Worm (Caenorhabditis elegans) whole organism, L4 larva: ENCODE data around the gene dhcr-7.

Experiments used
- F44E2.7 ChIP-seq: fragments of 200-800 bp; sonication (Bioruptor generic); IDR thresholded peaks from 2 replicates; pipeline ENCODE4 v2.1.2; 2022; ENCODE audit warnings: missing genetic modification characterization, missing compliant biosample characterization
- T26A8.4 ChIP-seq: fragments of 200-800 bp; sonication (Bioruptor generic); IDR thresholded peaks from 2 replicates; pipeline ENCODE4 v1.3.6; 2022; ENCODE audit warnings: missing genetic modification characterization, missing compliant biosample characterization
- ceh-28 ChIP-seq: fragments of 150-350 bp; optimal IDR thresholded peaks from 2 replicates; lab custom pipeline; 2014; ENCODE audit warnings: missing biosample characterization, missing genetic modification reagents, missing genetic modification characterization
- daf-16 ChIP-seq, 3 experiments: sonication (generic microtip); optimal IDR thresholded peaks; 2 replicates each; lab custom pipeline; 2016 to 2017; ENCODE audit warnings: missing genetic modification characterization in 3 of 3, missing genetic modification reagents in 3 of 3, mild to moderate bottlenecking in 2 of 3, missing compliant biosample characterization in 2 of 3, missing biosample characterization in 1 of 3, moderate library complexity in 1 of 3
- daf-8 ChIP-seq: fragments of 200-800 bp; sonication (Bioruptor generic); IDR thresholded peaks from 2 replicates; pipeline ENCODE4 v1.3.6; 2022; ENCODE audit warnings: missing genetic modification characterization, missing compliant biosample characterization
- dve-1 ChIP-seq: sonication (generic microtip); optimal IDR thresholded peaks from 2 replicates; lab custom pipeline; 2017; ENCODE audit warnings: antibody characterized with exemption, mild to moderate bottlenecking, missing genetic modification characterization, missing compliant biosample characterization; ENCODE audit not compliant: insufficient read depth
- jun-1 ChIP-seq: fragments of 150-350 bp; optimal IDR thresholded peaks from 2 replicates; lab custom pipeline; 2014; ENCODE audit warnings: missing biosample characterization, missing genetic modification reagents, missing genetic modification characterization
- lin-13 ChIP-seq: fragments of 150-350 bp; optimal IDR thresholded peaks from 2 replicates; lab custom pipeline; 2014; ENCODE audit warnings: missing biosample characterization, missing genetic modification reagents, missing genetic modification characterization
- lin-29 ChIP-seq: fragments of 200-800 bp; sonication (Bioruptor generic); IDR thresholded peaks from 2 replicates; pipeline ENCODE4 v1.3.6; 2022; ENCODE audit warnings: missing genetic modification reagents, missing genetic modification characterization, missing compliant biosample characterization
- nhr-102 ChIP-seq: sonication (generic microtip); optimal IDR thresholded peaks from 2 replicates; lab custom pipeline; 2016; ENCODE audit warnings: mild to moderate bottlenecking, missing genetic modification characterization, moderate library complexity, missing compliant biosample characterization
- nhr-11 ChIP-seq: fragments of 150-350 bp; optimal IDR thresholded peaks from 2 replicates; lab custom pipeline; 2014; ENCODE audit warnings: missing biosample characterization, missing genetic modification characterization
- nhr-25 ChIP-seq: sonication (generic microtip); optimal IDR thresholded peaks from 2 replicates; lab custom pipeline; 2017; ENCODE audit warnings: missing genetic modification characterization, mild to moderate bottlenecking, missing compliant biosample characterization, antibody characterized with exemption, moderate library complexity, borderline replicate concordance; ENCODE audit not compliant: insufficient read depth
- nhr-76 ChIP-seq: fragments of 150-350 bp; optimal IDR thresholded peaks from 2 replicates; lab custom pipeline; 2014; ENCODE audit warnings: missing biosample characterization, missing genetic modification characterization
- nhr-77 ChIP-seq: fragments of 150-350 bp; optimal IDR thresholded peaks from 2 replicates; lab custom pipeline; 2014; ENCODE audit warnings: missing biosample characterization, missing genetic modification characterization
- pqm-1 ChIP-seq: sonication (generic microtip); optimal IDR thresholded peaks from 2 replicates; lab custom pipeline; 2017; ENCODE audit warnings: missing biosample characterization, missing genetic modification characterization
- saeg-2 ChIP-seq: fragments of 200-800 bp; sonication (Bioruptor generic); IDR thresholded peaks from 2 replicates; pipeline ENCODE4 v1.3.6; 2022; ENCODE audit warnings: missing genetic modification reagents, missing genetic modification characterization, missing compliant biosample characterization
- set-16 ChIP-seq: fragments of 200-800 bp; sonication (Bioruptor generic); IDR thresholded peaks from 2 replicates; pipeline ENCODE4 v1.3.6; 2022; ENCODE audit warnings: missing genetic modification reagents, missing genetic modification characterization, missing compliant biosample characterization
- spr-1 ChIP-seq: sonication (generic microtip); optimal IDR thresholded peaks from 2 replicates; lab custom pipeline; 2016; ENCODE audit warnings: mild to moderate bottlenecking, missing genetic modification characterization, missing compliant biosample characterization
- unc-62 ChIP-seq, 3 experiments: fragments of 150-350 bp in 1 of 3; sonication (generic microtip); optimal IDR thresholded peaks in 2 of 3; peaks in 1 of 3; 1 replicate in 1 of 3; 2 replicates in 2 of 3; lab custom pipeline; 2014 to 2017; ENCODE audit warnings: missing biosample characterization in 3 of 3, missing genetic modification characterization in 3 of 3, missing genetic modification reagents in 3 of 3, missing genotype in 1 of 3
- vab-7 ChIP-seq: fragments of 200-800 bp; sonication (Bioruptor generic); IDR thresholded peaks from 2 replicates; pipeline ENCODE4 v1.3.6; 2022; ENCODE audit warnings: missing genetic modification reagents, missing genetic modification characterization, missing compliant biosample characterization
- zag-1 ChIP-seq: fragments of 150-350 bp; optimal IDR thresholded peaks from 2 replicates; lab custom pipeline; 2014; ENCODE audit warnings: missing biosample characterization, missing genetic modification characterization

Gene dhcr-7

ce11 chrV:20451793-20452192 is 33.4 kb downstream of the dhcr-7 start:
- TF ChIP-seq nhr-77 (tag; lab: Kevin White, UChicago) (no peak), daf-8 (no peak), nhr-11 (tag; lab: Kevin White, UChicago) (peak; percentile 41), nhr-76 (no peak)

- TF ChIP-seq zag-1 (tag; lab: Kevin White, UChicago): no peak
- TF ChIP-seq saeg-2 (GFP tag; lab: Robert Waterston, UW): no peak
- no peak for TF ChIP-seq lin-13 (GFP tag; lab: Kevin White, UChicago)
- no peak for TF ChIP-seq dve-1
- no peak for TF ChIP-seq nhr-77 (tag; lab: Kevin White, UChicago)
- no peak for TF ChIP-seq daf-16 (GFP tag; optimal IDR thresholded peaks at IDR 0.05; lab: Kevin White, UChicago)
- TF ChIP-seq daf-16 (tag; optimal IDR thresholded peaks at IDR 0.05; lab: Kevin White, UChicago): no peak
- no peak for TF ChIP-seq lin-29
- no peak for TF ChIP-seq F44E2.7 (GFP tag; lab: Robert Waterston, UW)
- TF ChIP-seq ceh-28 (tag; lab: Kevin White, UChicago): no peak
- no peak for TF ChIP-seq nhr-102 (tag; lab: Kevin White, UChicago)
- TF ChIP-seq set-16: peak; percentile 83
- TF ChIP-seq unc-62 (GFP tag; optimal IDR thresholded peaks at IDR 0.05 in 1 of 2; lab: Kevin White, UChicago): peak in 1 of 2 experiments; percentile 83
- no peak for TF ChIP-seq unc-62 (tag; optimal IDR thresholded peaks at IDR 0.05; lab: Kevin White, UChicago)
- no peak for TF ChIP-seq T26A8.4 (GFP tag; lab: Robert Waterston, UW)
- no peak for TF ChIP-seq spr-1
- no peak for TF ChIP-seq pqm-1 (tag; lab: Kevin White, UChicago)
- no peak for TF ChIP-seq nhr-25 (tag; lab: Kevin White, UChicago)
- no peak for TF ChIP-seq jun-1 (tag; lab: Kevin White, UChicago)
Measured at ce11 chrV:20445898-20446297, 39.3 kb downstream of the dhcr-7 start.

DNA sequence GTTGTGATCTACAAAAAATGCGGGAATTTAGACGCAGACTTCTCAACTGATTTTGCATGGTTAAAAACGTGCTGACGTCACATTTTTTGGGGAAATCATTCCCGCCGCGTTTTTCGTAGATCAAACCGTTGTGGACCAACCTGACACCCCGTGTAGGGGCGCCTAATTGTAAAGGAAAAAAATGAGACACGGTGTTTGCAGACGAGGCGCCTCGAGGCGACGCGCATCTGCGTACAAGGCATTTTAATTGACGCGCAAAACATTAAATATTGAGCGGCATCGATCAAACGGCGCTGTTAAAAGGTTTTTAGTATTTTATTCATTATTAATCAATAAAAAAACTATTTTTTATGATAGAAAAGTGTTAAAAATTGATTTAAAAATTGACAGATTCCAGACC is 53.8 kb downstream of the dhcr-7 start:
- 0 out of 2 replicates have a peak, but pooled peaks have one; percentile 16 for TF ChIP-seq vab-7
